Worm (Caenorhabditis elegans): ENCODE results near the gene cpi-2.
"Not testable (repeated sequence)": the region's sequence is repeated elsewhere in the genome, so short reads cannot be mapped to it uniquely, and the experiment has no call there.

The cpi-2 gene

DNA sequence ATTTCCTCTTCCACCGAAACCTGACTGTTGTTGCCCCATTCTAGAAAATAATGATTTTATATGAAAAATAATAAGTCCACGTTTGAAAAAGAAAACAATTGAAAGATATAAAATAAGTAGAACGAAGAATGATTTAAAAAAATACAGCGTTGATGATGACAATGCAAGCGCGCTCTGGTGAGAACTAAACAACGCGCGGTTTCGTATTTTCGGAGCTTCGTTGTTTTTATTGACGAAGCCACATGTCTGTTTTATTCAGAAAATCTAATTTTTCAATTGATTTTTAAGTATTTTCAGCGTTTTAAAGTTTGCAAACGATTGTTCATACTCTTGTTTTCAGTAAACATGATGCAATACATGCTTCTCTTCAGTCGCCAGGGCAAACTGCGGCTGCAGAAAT lies 26.2 kb upstream of the cpi-2 start, which contains the start of the genes rpt-2 and aps-1:
Gene rpt-2, minus strand, starts transcription at position 40 of the 400 bp plus-strand sequence.
Gene aps-1, plus strand, starts transcription at position 341 of the 400 bp plus-strand sequence.
- TF ChIP-seq cog-1 (tag; optimal IDR thresholded peaks at IDR 0.05) (peak; percentile 61), tab-1 (GFP tag; IDR thresholded peaks at IDR 0.05) (no peak)

DNA sequence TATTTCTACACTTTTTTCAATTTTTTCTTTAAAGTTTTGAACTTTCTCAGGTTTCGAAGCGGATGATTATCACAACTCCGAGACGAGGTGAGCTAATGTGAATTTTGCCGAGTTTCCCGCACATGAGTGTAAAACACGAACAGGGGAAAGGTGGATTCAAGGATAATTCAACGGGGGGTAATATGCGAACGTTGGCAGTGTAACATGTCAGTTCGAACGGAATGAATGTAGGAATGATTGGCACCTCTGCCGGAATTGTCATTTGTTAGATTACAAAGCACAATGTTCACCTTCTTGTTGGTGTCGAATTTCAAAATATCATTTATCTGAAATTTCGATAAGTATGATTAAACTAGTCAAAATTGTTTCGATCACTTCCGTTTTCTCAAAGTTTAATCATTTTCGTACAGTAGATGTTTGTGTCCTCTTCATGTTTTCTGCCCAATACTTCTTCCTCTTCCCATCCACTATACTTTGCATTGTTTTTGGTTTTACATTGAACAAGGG lies 24.9 kb upstream of the cpi-2 start, which contains the start of gene picc-1:
Gene picc-1, plus strand, starts transcription at position 51 of the 507 bp plus-strand sequence.
- TF ChIP-seq T22C8.4 (GFP tag; IDR thresholded peaks at IDR 0.05), result no peak
- TF ChIP-seq cog-1 (tag; optimal IDR thresholded peaks at IDR 0.05), result no peak
- no peak for TF ChIP-seq ztf-29 (GFP tag; IDR thresholded peaks at IDR 0.05)
- no peak for TF ChIP-seq med-1 (GFP tag; optimal IDR thresholded peaks at IDR 0.05; ENCODE audit: insufficient read depth)
- TF ChIP-seq flt-1 (GFP tag; IDR thresholded peaks at IDR 0.05), result no peak
- no peak for TF ChIP-seq klf-2 (GFP tag; conservative IDR thresholded peaks at IDR 0.05)
- no peak for TF ChIP-seq tab-1 (GFP tag; IDR thresholded peaks at IDR 0.05)
- TF ChIP-seq ztf-23 (GFP tag; IDR thresholded peaks at IDR 0.05), result no peak
- TF ChIP-seq ref-1 (GFP tag; conservative IDR thresholded peaks at IDR 0.05), result no peak

DNA sequence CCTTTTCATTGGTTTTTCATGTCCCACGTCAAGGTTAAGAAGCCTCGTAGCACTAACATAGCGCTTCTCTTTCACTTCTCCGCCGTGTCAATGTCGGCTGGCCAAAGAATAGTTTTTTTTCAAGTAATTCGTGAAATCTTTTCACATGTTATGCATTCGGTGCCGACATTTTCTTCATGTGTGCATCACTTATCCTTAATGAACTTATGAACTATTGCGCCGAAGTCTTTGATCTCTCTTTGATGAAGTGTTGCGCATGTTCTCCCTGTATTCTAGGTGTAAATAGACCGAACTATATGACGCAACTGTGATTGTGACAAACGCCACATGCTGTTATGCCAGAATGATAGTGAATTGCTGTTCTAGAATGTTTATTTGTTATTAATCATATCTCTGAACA lies 21.8 kb upstream of the cpi-2 start:
- TF ChIP-seq flt-1 (GFP tag; IDR thresholded peaks at IDR 0.05) (no peak), ref-1 (GFP tag; conservative IDR thresholded peaks at IDR 0.05) (no peak)

DNA sequence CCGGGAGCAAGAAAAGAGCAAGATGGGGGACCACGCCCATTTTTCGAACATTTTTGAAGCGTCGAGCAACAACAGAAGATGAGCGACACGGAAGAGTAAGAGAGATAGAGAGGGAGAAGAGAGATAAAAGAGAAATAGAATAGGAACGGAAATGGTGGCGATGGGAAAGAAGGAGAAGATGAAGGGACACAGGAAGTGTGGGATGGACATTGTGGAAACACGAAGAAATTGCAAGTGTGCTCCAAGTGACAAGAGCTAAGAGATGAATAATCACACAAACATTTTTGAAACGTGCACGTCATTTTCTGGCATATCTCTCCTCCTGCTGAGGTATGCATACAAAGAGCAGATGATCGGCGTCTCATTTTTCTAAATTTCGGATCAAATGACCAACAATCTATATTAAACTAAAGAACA lies 13.3 kb upstream of the cpi-2 start:
- TF ChIP-seq klf-2 (GFP tag; conservative IDR thresholded peaks at IDR 0.05) (no peak), T22C8.4 (GFP tag; IDR thresholded peaks at IDR 0.05) (no peak), flt-1 (GFP tag; IDR thresholded peaks at IDR 0.05) (0 out of 2 replicates have a peak, but pooled peaks have one; percentile 29), med-1 (GFP tag; optimal IDR thresholded peaks at IDR 0.05; ENCODE audit: insufficient read depth) (no peak), ztf-23 (GFP tag; IDR thresholded peaks at IDR 0.05) (no peak), ref-1 (GFP tag; conservative IDR thresholded peaks at IDR 0.05) (no peak), ztf-29 (GFP tag; IDR thresholded peaks at IDR 0.05) (no peak), cog-1 (tag; optimal IDR thresholded peaks at IDR 0.05) (peak; percentile 31), tab-1 (GFP tag; IDR thresholded peaks at IDR 0.05) (no peak)

DNA sequence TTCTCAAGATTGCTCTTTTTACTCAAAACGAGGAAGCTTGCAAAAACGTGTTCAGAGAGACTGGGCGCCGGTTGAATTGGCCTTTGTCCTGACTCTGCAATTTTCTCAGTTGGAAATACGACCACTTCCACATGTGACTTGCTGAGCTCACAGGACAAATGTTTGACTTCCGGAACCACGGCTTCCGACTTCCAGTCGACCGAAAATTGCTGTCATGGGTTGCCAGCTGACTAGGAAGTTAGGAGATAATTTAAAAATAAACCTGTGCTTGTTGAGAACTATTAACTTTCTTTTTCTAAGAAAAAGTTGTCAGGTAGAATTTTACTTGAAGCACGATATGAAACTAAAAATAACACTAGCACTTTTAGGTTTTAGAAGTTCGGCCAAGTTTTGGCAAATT lies 12.3 kb upstream of the cpi-2 start:
- TF ChIP-seq flt-1 (GFP tag; IDR thresholded peaks at IDR 0.05) (no peak), ztf-29 (GFP tag; IDR thresholded peaks at IDR 0.05) (no peak), ref-1 (GFP tag; conservative IDR thresholded peaks at IDR 0.05) (no peak), klf-2 (GFP tag; conservative IDR thresholded peaks at IDR 0.05) (no peak), cog-1 (tag; optimal IDR thresholded peaks at IDR 0.05) (no peak), T22C8.4 (GFP tag; IDR thresholded peaks at IDR 0.05) (no peak), tab-1 (GFP tag; IDR thresholded peaks at IDR 0.05) (no peak), med-1 (GFP tag; optimal IDR thresholded peaks at IDR 0.05; ENCODE audit: insufficient read depth) (no peak), ztf-23 (GFP tag; IDR thresholded peaks at IDR 0.05) (no peak)

DNA sequence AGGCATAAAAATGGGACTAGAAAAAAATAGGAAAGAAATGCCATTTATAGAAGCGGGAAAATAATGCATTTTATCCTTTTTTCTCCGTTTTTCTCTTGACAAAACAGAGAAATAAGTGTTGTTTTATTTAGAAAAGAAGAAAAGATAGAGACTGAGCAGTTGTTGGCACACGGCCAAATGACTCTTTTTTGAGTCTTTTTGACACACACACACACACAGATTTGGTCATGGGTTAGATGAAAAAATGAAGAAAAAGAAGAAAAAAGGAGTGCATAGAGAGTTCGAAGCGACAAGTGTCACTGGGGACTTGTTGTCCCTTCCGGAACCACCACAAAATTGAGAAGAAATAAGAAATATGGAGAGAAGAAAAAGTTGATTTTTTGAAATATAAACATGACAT lies 10.3 kb upstream of the cpi-2 start:
- TF ChIP-seq med-1 (GFP tag; optimal IDR thresholded peaks at IDR 0.05; ENCODE audit: insufficient read depth) (no peak), ztf-29 (GFP tag; IDR thresholded peaks at IDR 0.05) (no peak), ztf-23 (GFP tag; IDR thresholded peaks at IDR 0.05) (no peak), ref-1 (GFP tag; conservative IDR thresholded peaks at IDR 0.05) (no peak), cog-1 (tag; optimal IDR thresholded peaks at IDR 0.05) (no peak), klf-2 (GFP tag; conservative IDR thresholded peaks at IDR 0.05) (no peak), T22C8.4 (GFP tag; IDR thresholded peaks at IDR 0.05) (no peak)

DNA sequence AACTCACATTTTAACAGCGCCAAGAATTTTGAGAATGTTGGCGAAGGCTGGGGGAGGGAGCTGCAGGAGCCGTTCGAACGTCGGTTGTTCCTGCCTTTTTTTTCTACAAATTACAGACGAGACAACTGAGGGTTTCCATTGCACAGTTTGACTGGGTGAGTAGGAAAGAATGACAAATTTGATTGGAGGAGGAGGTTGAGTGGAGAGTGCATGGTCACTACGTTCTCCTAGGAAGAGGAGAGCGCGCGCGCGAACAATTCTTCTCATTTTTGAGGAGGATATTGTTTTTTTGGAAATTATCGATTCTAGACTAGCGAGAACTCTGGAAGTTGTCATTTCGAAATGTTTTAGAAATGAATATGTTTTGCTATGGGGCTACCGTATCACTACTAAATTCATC lies 9.1 kb upstream of the cpi-2 start, which contains the start of gene dhs-17:
Gene dhs-17, minus strand, starts transcription at position 101 of the 400 bp plus-strand sequence.
- no peak for TF ChIP-seq med-1 (GFP tag; optimal IDR thresholded peaks at IDR 0.05; ENCODE audit: insufficient read depth)

DNA sequence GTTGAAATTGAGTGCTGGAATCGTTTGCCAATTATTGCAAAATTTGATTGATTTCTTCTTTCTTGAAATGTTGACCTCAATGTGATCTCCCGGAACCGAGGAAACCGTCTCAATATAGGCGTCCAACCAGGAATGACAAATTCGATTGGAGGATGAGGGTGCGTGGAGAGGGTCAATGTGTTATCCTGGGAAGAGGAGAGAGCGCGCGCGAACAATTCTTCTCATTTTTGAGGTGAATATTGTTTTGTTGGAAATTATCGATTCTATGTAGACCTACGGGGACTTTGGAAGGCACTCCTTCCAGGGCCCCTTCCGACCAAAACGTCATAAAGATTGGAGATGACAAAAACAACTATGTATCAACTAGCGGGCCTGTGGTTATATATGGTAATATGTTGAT lies 7.3 kb upstream of the cpi-2 start:
- TF ChIP-seq ztf-23 (GFP tag; IDR thresholded peaks at IDR 0.05) (no peak), med-1 (GFP tag; optimal IDR thresholded peaks at IDR 0.05; ENCODE audit: insufficient read depth) (no peak), tab-1 (GFP tag; IDR thresholded peaks at IDR 0.05) (no peak), cog-1 (tag; optimal IDR thresholded peaks at IDR 0.05) (no peak), ztf-29 (GFP tag; IDR thresholded peaks at IDR 0.05) (no peak), ref-1 (GFP tag; conservative IDR thresholded peaks at IDR 0.05) (no peak), klf-2 (GFP tag; conservative IDR thresholded peaks at IDR 0.05) (no peak), T22C8.4 (GFP tag; IDR thresholded peaks at IDR 0.05) (no peak), flt-1 (GFP tag; IDR thresholded peaks at IDR 0.05) (no peak)

DNA sequence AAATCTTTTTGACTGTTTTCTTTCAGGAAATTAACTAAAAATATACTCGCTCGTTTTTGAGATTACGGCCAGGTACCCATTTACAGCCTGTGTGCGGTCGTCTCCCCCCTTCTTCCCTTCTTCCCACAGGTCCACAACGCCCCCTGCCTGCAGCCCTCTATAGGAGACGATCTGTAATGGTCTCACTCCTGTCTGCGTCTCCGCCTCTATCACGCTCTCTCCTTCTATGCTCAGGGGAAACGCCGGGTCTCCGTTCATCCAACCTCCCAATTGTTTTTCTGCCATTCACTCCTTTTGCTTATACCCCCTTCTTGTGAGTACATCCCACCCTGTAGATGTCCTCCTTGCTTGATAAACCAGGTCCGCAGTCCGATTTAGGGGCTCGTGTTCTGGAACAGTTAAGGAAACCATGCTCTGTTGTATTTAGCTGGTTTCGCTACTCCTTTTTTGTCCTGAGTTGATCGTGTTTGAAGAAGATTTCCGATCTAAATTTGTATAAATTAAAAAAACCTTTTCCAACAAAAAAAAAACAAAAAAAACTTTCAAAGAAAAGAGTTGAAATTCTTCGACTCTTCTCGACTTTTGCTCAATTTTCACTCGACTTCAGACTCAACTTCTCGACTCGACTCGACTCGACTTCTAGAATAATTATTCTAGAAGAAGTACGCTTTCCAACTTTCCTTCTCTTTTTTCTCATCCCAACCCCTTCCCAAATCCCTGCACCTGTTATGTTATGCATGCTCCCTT lies 5.3 kb upstream of the cpi-2 start, which contains the start of gene F29G9.1:
Gene F29G9.1, plus strand, starts transcription at position 697 of the 747 bp plus-strand sequence.
- TF ChIP-seq cog-1 (tag; optimal IDR thresholded peaks at IDR 0.05); T22C8.4 (GFP tag; IDR thresholded peaks at IDR 0.05); ztf-23 (GFP tag; IDR thresholded peaks at IDR 0.05): not testable (repeated sequence)

DNA sequence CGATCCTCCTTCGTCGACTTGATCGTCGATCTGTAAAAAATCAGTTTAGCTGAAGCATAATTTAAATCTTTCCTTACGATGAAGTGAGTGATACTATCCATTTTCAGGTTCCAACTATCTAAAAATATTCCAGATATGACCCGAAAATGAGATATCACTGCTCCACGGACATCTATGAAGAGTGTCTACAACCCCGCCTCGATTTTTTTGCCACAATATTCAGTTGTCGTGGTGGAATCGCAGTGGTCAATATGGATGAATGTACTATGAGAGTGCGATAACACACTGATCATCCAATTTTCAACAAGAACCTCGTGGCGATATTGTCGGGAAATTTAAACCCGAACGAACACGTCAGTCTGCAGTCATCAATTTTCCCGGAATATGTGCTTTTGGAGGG lies 2.5 kb upstream of the cpi-2 start, which contains the start of gene R01B10.2:
Gene R01B10.2, minus strand, starts transcription at position 101 of the 400 bp plus-strand sequence.
- TF ChIP-seq ztf-23 (GFP tag; IDR thresholded peaks at IDR 0.05), result no peak
- no peak for TF ChIP-seq ref-1 (GFP tag; conservative IDR thresholded peaks at IDR 0.05)
- TF ChIP-seq cog-1 (tag; optimal IDR thresholded peaks at IDR 0.05), result no peak
- TF ChIP-seq T22C8.4 (GFP tag; IDR thresholded peaks at IDR 0.05), result no peak
- no peak for TF ChIP-seq ztf-29 (GFP tag; IDR thresholded peaks at IDR 0.05)
- no peak for TF ChIP-seq med-1 (GFP tag; optimal IDR thresholded peaks at IDR 0.05; ENCODE audit: insufficient read depth)
- no peak for TF ChIP-seq klf-2 (GFP tag; conservative IDR thresholded peaks at IDR 0.05)
- TF ChIP-seq tab-1 (GFP tag; IDR thresholded peaks at IDR 0.05), result no peak
- no peak for TF ChIP-seq flt-1 (GFP tag; IDR thresholded peaks at IDR 0.05)

Data from whole organism, midembryonic.